Worm (Caenorhabditis elegans) whole organism, L2 larva: Measurements from ENCODE around the gene srz-12.
A peak's percentile ranks its signal among the peaks of the same experiment; 100 is the strongest.

Source experiments
- C34F6.9 ChIP-seq: fragments of 150-350 bp; optimal IDR thresholded peaks from 2 replicates; lab custom pipeline; 2014; ENCODE audit warnings: missing biosample characterization, missing genetic modification characterization
- Y55F3AM.14 ChIP-seq: fragments of 200-800 bp; sonication (Bioruptor generic); optimal IDR thresholded peaks from 2 replicates; lab custom pipeline; 2018; ENCODE audit warnings: mild to moderate bottlenecking, missing genetic modification characterization, missing compliant biosample characterization
- ZK546.5 ChIP-seq: sonication (generic microtip); optimal IDR thresholded peaks from 2 replicates; lab custom pipeline; 2017; ENCODE audit warnings: missing biosample characterization, missing genetic modification characterization
- alr-1 ChIP-seq: fragments of 150-350 bp; optimal IDR thresholded peaks from 2 replicates; lab custom pipeline; 2014; ENCODE audit warnings: missing biosample characterization, missing genetic modification characterization
- aly-2 ChIP-seq: fragments of 150-350 bp; optimal IDR thresholded peaks from 2 replicates; lab custom pipeline; 2014; ENCODE audit warnings: missing biosample characterization, missing genetic modification characterization
- ama-1 ChIP-seq: fragments of 150-350 bp; optimal IDR thresholded peaks from 2 replicates; lab custom pipeline; 2018; ENCODE audit warnings: inconsistent platforms
- crh-2 ChIP-seq: sonication (generic microtip); optimal IDR thresholded peaks from 2 replicates; lab custom pipeline; 2017; ENCODE audit warnings: missing biosample characterization, missing genetic modification characterization
- egl-27 ChIP-seq: sonication (generic microtip); optimal IDR thresholded peaks from 3 replicates; lab custom pipeline; 2017; ENCODE audit warnings: missing biosample characterization, missing genetic modification reagents, missing genetic modification characterization
- elt-1 ChIP-seq: fragments of 150-350 bp; optimal IDR thresholded peaks from 2 replicates; lab custom pipeline; 2014; ENCODE audit warnings: missing biosample characterization, missing genetic modification characterization
- elt-3 ChIP-seq: sonication (generic microtip); optimal IDR thresholded peaks from 2 replicates; lab custom pipeline; 2017; ENCODE audit warnings: missing biosample characterization, missing genetic modification characterization
- fos-1 ChIP-seq: fragments of 150-350 bp; optimal IDR thresholded peaks from 2 replicates; lab custom pipeline; 2014; ENCODE audit warnings: missing biosample characterization, missing genetic modification characterization
- gmeb-1 ChIP-seq: fragments of 150-350 bp; optimal IDR thresholded peaks from 2 replicates; lab custom pipeline; 2014; ENCODE audit warnings: missing biosample characterization, missing genetic modification characterization
- lin-13 ChIP-seq: fragments of 150-350 bp; optimal IDR thresholded peaks from 2 replicates; lab custom pipeline; 2014; ENCODE audit warnings: missing biosample characterization, missing genetic modification reagents, missing genetic modification characterization
- lsy-2 ChIP-seq, 2 experiments: fragments of 150-350 bp in 1 of 2; sonication (generic microtip) in 1 of 2; optimal IDR thresholded peaks; 2 replicates each; lab custom pipeline; 2014 to 2017; ENCODE audit warnings: missing biosample characterization in 2 of 2, missing genetic modification characterization in 2 of 2
- mdl-1 ChIP-seq, 2 experiments: fragments of 150-350 bp in 1 of 2; sonication (generic microtip) in 1 of 2; optimal IDR thresholded peaks; 2 replicates each; lab custom pipeline; 2017; ENCODE audit warnings: missing biosample characterization in 2 of 2, missing genetic modification characterization in 2 of 2
- nhr-11 ChIP-seq: fragments of 150-350 bp; optimal IDR thresholded peaks from 2 replicates; lab custom pipeline; 2014; ENCODE audit warnings: missing biosample characterization, missing genetic modification characterization
- nhr-12 ChIP-seq: fragments of 150-350 bp; optimal IDR thresholded peaks from 2 replicates; lab custom pipeline; 2014; ENCODE audit warnings: missing biosample characterization, missing genetic modification characterization
- nhr-23 ChIP-seq: fragments of 150-350 bp; optimal IDR thresholded peaks from 2 replicates; lab custom pipeline; 2014; ENCODE audit warnings: missing biosample characterization, missing genetic modification reagents, missing genetic modification characterization
- nhr-25 ChIP-seq: fragments of 150-350 bp; sonication (generic microtip); optimal IDR thresholded peaks from 3 replicates; lab custom pipeline; 2014; ENCODE audit warnings: missing biosample characterization, missing genetic modification characterization
- nhr-6 ChIP-seq: fragments of 150-350 bp; optimal IDR thresholded peaks from 2 replicates; lab custom pipeline; 2014; ENCODE audit warnings: missing biosample characterization, missing genetic modification characterization
- nhr-77 ChIP-seq: fragments of 150-350 bp; optimal IDR thresholded peaks from 2 replicates; lab custom pipeline; 2014; ENCODE audit warnings: missing biosample characterization, missing genetic modification characterization
- peb-1 ChIP-seq: fragments of 150-350 bp; optimal IDR thresholded peaks from 2 replicates; lab custom pipeline; 2014; ENCODE audit warnings: missing biosample characterization, missing genetic modification characterization
- sem-4 ChIP-seq: fragments of 150-350 bp; optimal IDR thresholded peaks from 2 replicates; lab custom pipeline; 2014; ENCODE audit warnings: missing biosample characterization, missing genetic modification reagents, missing genetic modification characterization
- skn-1 ChIP-seq: sonication (generic microtip); optimal IDR thresholded peaks from 2 replicates; lab custom pipeline; 2017; ENCODE audit warnings: missing biosample characterization, missing genetic modification characterization
- sma-3 ChIP-seq: sonication (generic microtip); optimal IDR thresholded peaks from 2 replicates; lab custom pipeline; 2016; ENCODE audit warnings: missing genetic modification reagents, missing genetic modification characterization, missing compliant biosample characterization
- sma-9 ChIP-seq, 2 experiments: fragments of 150-350 bp in 1 of 2; sonication (generic microtip) in 1 of 2; optimal IDR thresholded peaks; 2 replicates each; lab custom pipeline; 2014 to 2016; ENCODE audit warnings: missing genetic modification characterization in 2 of 2, mild to moderate bottlenecking in 1 of 2, missing biosample characterization in 1 of 2, missing compliant biosample characterization in 1 of 2, missing genetic modification reagents in 1 of 2, moderate library complexity in 1 of 2
- snpc-4 ChIP-seq: fragments of 150-350 bp; optimal IDR thresholded peaks from 2 replicates; lab custom pipeline; 2014; ENCODE audit warnings: missing biosample characterization, missing genetic modification characterization
- unc-39 ChIP-seq: fragments of 150-350 bp; optimal IDR thresholded peaks from 2 replicates; lab custom pipeline; 2014; ENCODE audit warnings: missing biosample characterization, missing genetic modification characterization
- unc-62 ChIP-seq: fragments of 150-350 bp; optimal IDR thresholded peaks from 2 replicates; lab custom pipeline; 2014; ENCODE audit warnings: missing biosample characterization, missing genetic modification reagents, missing genetic modification characterization
- zag-1 ChIP-seq: fragments of 150-350 bp; optimal IDR thresholded peaks from 2 replicates; lab custom pipeline; 2014; ENCODE audit warnings: missing biosample characterization, missing genetic modification characterization
- ztf-11 ChIP-seq: sonication (generic microtip); optimal IDR thresholded peaks from 2 replicates; lab custom pipeline; 2017; ENCODE audit warnings: missing biosample characterization, missing genetic modification characterization

The srz-12 gene

DNA sequence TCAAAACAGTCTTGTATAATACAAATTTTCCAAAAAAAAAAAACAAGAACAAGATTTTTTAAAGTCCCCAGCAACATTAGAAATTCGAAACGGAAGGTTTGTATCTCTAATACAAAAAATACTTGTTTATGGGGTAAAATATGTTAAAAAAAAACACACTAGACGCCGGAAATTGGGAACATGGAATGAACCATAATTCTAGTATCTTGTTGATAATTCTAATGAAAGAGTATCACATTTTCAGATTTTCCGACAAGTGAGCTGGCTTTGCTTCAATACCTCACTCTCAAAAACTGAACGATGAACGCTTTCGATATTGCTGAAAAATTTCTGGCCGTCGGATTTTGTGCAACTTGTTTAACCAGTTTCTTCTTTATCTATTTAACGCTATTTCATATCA, 35.2 kb upstream of the srz-12 start, which contains the start of gene str-60:
TSS of gene str-60 (plus strand) at position 301 of the 400 bp plus-strand sequence.
- TF ChIP-seq elt-1 (tag; lab: Kevin White, UChicago), result no peak
- TF ChIP-seq egl-27 (tag; lab: Kevin White, UChicago), result no peak
- TF ChIP-seq nhr-12 (tag; lab: Kevin White, UChicago), result no peak

DNA sequence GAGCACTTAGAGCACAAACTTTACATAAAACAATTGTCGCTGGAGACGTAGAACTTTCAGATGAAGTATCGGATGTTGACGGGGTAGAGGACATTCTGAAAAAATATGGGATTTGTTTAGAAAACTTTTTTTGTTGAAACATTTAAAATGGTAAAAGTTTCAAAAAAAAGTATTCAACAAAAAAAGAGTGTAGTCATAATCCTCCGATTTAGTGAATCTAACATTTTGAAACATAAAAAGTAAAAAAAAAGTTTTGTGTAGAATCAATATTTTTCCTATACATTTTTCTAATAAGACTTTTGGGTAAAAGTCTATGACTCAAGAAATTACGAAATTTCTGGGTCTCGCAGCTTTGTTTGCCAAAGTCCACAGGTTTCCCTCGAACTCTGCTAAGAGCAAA, 34.2 kb upstream of the srz-12 start, which contains the start of gene nhr-213:
TSS of gene nhr-213 (minus strand) at position 101 of the 400 bp plus-strand sequence.
- TF ChIP-seq sma-3 (GFP tag; lab: Kevin White, UChicago), result no peak
- no peak for TF ChIP-seq ZK546.5
- TF ChIP-seq unc-39, result no peak
- TF ChIP-seq, all 48 proteins: peak for 0

DNA sequence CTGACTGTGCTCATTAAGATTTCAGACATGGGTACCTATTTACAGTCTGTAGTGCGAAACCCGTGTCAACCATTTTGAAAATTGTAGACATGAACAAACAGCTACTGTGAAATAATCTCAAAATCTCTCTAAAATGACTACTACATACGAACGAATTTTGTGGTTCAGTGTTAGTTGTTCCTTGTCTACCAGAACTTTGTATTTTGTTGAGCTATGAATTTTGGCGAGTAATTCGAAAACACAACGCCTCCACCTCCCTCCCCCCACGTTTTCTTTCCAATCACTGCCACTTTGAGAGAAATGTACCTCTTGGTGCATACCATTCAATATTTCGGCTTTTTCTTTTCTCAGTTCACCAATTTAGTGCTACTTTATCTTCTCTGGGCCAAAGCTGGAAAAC, 30.2 kb upstream of the srz-12 start, which contains the start of gene T06C12.11:
TSS of gene T06C12.11 (plus strand) at position 301 of the 400 bp plus-strand sequence.
- no peak for TF ChIP-seq nhr-25 (tag; lab: Kevin White, UChicago)
- TF ChIP-seq nhr-6 (tag; lab: Kevin White, UChicago), result no peak
- no peak for TF ChIP-seq nhr-11
- no peak for TF ChIP-seq nhr-23 (tag; lab: Kevin White, UChicago)
- no peak for TF ChIP-seq sem-4
- no peak for TF ChIP-seq zag-1 (tag; lab: Kevin White, UChicago)
- no peak for TF ChIP-seq ama-1 (lab: Kevin White, UChicago)
- no peak for TF ChIP-seq alr-1
- no peak for TF ChIP-seq elt-3 (tag; lab: Kevin White, UChicago)
- TF ChIP-seq crh-2 (tag; lab: Kevin White, UChicago), result no peak
- TF ChIP-seq skn-1, result no peak
- TF ChIP-seq Y55F3AM.14 (GFP tag; lab: Kevin White, UChicago), result no peak
- no peak for TF ChIP-seq mdl-1 (tag; optimal IDR thresholded peaks at IDR 0.05; lab: Kevin White, UChicago)
- TF ChIP-seq lin-13 (GFP tag; lab: Kevin White, UChicago), result no peak

DNA sequence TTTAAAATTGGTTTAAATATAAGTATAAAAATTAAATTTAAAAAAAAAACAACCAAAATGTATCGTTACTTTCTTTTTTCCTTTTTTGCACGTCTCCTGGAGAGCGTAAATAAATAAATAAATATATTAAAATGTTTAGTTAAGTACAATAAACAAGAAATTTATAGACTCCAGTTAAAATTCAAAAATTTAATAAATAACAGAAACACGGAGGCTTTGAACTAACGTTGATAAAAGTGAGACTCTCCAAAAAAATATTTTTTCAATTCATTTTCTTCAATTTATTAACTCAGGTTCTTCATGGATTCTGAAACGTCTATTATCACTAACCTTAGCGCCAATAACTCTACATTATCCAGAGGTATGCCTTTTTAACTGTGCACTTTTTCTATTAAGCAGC, 29.3 kb upstream of the srz-12 start, which contains the start of gene T06C12.12:
TSS of gene T06C12.12 (plus strand) at position 301 of the 400 bp plus-strand sequence.
- TF ChIP-seq unc-39 (no peak), C34F6.9 (tag; lab: Kevin White, UChicago) (no peak), elt-1 (tag; lab: Kevin White, UChicago) (no peak), mdl-1 (tag; optimal IDR thresholded peaks at IDR 0.05; lab: Kevin White, UChicago) (no peak), nhr-77 (tag; lab: Kevin White, UChicago) (no peak), lsy-2 (tag; optimal IDR thresholded peaks at IDR 0.05; lab: Kevin White, UChicago) (no peak), aly-2 (tag; lab: Kevin White, UChicago) (no peak), peb-1 (tag; lab: Kevin White, UChicago) (no peak), nhr-25 (tag; lab: Kevin White, UChicago) (no peak), ztf-11 (tag; lab: Kevin White, UChicago) (no peak), nhr-11 (no peak), unc-62 (GFP tag; lab: Kevin White, UChicago) (no peak), snpc-4 (tag; lab: Kevin White, UChicago) (no peak), gmeb-1 (tag; lab: Kevin White, UChicago) (no peak)

DNA sequence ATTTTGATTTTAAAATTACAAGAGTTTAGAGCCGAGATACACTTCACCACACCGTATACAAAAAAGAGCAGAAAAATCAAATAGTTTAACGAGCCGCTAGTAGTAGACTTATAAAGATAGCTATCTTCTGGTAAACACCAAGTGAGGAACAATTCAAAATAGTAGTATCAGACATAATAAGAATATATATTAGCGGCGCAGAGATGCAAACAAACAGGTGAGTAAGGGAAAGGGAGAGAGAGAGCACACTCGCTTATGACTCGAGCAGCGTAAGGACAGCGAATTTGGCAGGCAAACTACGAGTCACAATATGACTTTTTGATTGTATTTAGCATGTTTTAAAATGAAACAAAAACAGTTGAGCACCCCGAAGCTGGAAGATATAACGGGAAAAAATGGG, 28.8 kb upstream of the srz-12 start:
- TF ChIP-seq sma-9 (GFP tag; optimal IDR thresholded peaks at IDR 0.05; lab: Kevin White, UChicago), result peak; percentile 10
- no peak for TF ChIP-seq sma-9 (tag; optimal IDR thresholded peaks at IDR 0.05; lab: Kevin White, UChicago)
- no peak for TF ChIP-seq egl-27 (tag; lab: Kevin White, UChicago)
- TF ChIP-seq fos-1 (tag; lab: Kevin White, UChicago), result peak; percentile 84
- TF ChIP-seq elt-1 (tag; lab: Kevin White, UChicago), result no peak

DNA sequence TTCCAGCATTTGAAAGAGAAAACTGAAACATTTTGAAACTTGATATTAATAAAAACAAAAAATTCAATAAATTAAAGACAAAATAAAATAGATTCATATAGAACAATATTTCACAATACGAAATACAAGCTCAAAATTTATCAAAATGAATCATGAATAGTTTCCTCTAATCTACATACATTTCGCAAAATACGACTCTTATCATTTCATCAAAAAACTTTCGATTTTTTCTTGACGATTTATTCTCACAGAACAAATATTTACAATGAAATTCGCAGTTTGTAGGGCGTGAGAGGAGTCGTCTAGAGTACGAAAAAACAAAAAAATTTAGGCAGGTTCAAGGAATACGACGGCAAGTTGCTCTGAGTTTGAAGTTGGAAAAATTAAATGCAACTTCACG, 27.6 kb upstream of the srz-12 start:
- TF ChIP-seq snpc-4 (tag; lab: Kevin White, UChicago), result no peak
- peak; percentile 88 for TF ChIP-seq fos-1 (tag; lab: Kevin White, UChicago)
